Fruit fly (Drosophila melanogaster): ENCODE results near the gene CG7990.

DNA sequence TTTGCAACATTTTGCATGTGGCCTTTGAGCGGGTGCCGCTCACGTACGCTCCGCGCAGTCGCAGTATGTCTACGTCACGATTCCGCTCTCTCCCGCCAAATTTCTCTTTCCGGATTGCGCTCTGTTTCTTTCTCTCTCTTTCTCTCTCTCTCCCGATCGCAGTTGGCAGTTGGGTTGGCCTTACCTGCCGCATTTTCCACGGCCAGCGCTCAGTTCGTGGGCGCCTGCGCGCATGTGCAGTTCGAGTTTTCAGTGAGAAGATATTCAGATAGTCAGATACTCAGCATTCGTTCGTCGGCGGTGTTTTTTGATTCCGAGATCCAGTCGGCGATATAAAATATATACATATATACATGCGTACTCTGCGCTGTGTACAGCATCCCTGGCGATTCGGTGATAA lies 18.6 kb upstream of the CG7990 start, which contains the start of gene CG7884:
- TF ChIP-seq CG6163 (GFP tag; IDR thresholded peaks at IDR 0.05) (peak; percentile 51; the same call in 1 of the 3 replicates), OdsH (GFP tag; optimal IDR thresholded peaks at IDR 0.05) (no peak)
